Fruit fly (Drosophila melanogaster): ENCODE data around the gene CG32201.

CG32201 gene

DNA sequence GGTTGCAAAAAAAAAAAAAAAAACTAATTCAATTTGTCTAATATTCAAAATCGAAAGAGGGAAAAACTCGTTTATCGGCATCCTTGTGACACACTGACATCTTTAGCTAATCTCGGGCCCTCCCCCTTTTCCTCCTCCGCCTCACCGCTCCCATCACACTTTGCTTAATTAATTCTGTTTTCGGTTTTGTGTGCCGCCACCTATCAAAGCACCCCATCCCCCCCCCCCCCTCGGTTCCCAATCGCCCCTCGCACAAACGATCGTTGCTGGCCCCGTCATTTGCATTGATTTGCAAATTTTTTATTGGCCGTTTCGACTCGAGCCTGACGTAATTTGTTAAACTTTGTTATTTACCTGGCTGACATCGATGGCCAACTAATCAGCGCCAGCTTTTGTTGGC, 19.0 kb downstream of the CG32201 start (continued):
- TF ChIP-seq ATbp (GFP tag; optimal IDR thresholded peaks at IDR 0.05) (no peak), CG3995 (GFP tag; optimal IDR thresholded peaks at IDR 0.05) (no peak), Eip74EF (GFP tag; optimal IDR thresholded peaks at IDR 0.05) (no peak), ttk (GFP tag; IDR thresholded peaks at IDR 0.05) (no peak), CG16815 (GFP tag; optimal IDR thresholded peaks at IDR 0.05) (no peak), amos (GFP tag; IDR thresholded peaks at IDR 0.05; ENCODE audit: partially characterized antibody) (no peak), Side (GFP tag; optimal IDR thresholded peaks at IDR 0.05) (no peak), abd-A (tag; optimal IDR thresholded peaks at IDR 0.05) (peak; percentile 9), CG9437 (GFP tag; optimal IDR thresholded peaks at IDR 0.05) (no peak), chinmo (GFP tag; IDR thresholded peaks at IDR 0.05; ENCODE audit: partially characterized antibody) (peak; percentile 66; the same call in 1 of the 4 replicates), CG8089 (GFP tag; optimal IDR thresholded peaks at IDR 0.05) (no peak), mirr (GFP tag; optimal IDR thresholded peaks at IDR 0.05) (no peak), tin (GFP tag; optimal IDR thresholded peaks at IDR 0.05) (no peak), CG30431 (GFP tag; optimal IDR thresholded peaks at IDR 0.05) (no peak), CHES-1-like (GFP tag; optimal IDR thresholded peaks at IDR 0.05) (no peak), CG32532 (GFP tag; IDR thresholded peaks at IDR 0.05) (no peak)

DNA sequence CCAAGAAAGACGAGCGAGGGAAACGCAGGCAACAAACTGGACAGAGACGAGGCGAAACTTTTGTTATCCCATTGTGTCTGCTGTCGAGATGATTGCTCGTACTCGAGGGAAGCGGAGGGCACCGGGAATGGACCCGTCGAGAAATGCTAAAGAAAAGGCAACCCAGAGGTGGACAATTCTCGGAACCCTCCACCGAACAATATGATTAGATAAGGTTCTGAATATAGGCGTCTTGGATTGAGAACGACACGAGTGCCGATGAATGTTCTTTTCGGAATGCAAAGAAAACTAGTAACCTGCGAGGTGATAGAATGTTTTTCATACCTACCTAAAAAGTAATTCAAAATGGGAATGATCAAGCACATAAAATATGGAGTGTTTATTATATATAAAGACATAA, 20.5 kb downstream of the CG32201 start:
- TF ChIP-seq CrebB (tag; optimal IDR thresholded peaks at IDR 0.05) = no peak
- TF ChIP-seq Dip2 (GFP tag; IDR thresholded peaks at IDR 0.05) = no peak
- TF ChIP-seq gcm (GFP tag; optimal IDR thresholded peaks at IDR 0.05) = no peak
- TF ChIP-seq CG5953 (GFP tag; IDR thresholded peaks at IDR 0.05) = no peak
- TF ChIP-seq CG2199 (GFP tag; IDR thresholded peaks at IDR 0.05) = peak; percentile 86
- no peak for TF ChIP-seq CG12071 (GFP tag; optimal IDR thresholded peaks at IDR 0.05)
- TF ChIP-seq E2f2 (GFP tag; IDR thresholded peaks at IDR 0.05) = no peak
- TF ChIP-seq tio (GFP tag; optimal IDR thresholded peaks at IDR 0.05) = no peak
- peak; percentile 0 for TF ChIP-seq zen (tag; optimal IDR thresholded peaks at IDR 0.05)
- TF ChIP-seq chm (GFP tag; IDR thresholded peaks at IDR 0.05) = no peak
- TF ChIP-seq crol (GFP tag; IDR thresholded peaks at IDR 0.05) = peak; percentile 59; the same call in 1 of the 2 replicates
- TF ChIP-seq Xbp1 (GFP tag; optimal IDR thresholded peaks at IDR 0.05) = no peak
- no peak for TF ChIP-seq gsb (GFP tag; IDR thresholded peaks at IDR 0.05)
- TF ChIP-seq gsb-n (tag; optimal IDR thresholded peaks at IDR 0.05) = peak; percentile 28
- TF ChIP-seq trem (tag; optimal IDR thresholded peaks at IDR 0.05) = no peak
- TF ChIP-seq aop (GFP tag; IDR thresholded peaks at IDR 0.05) = no peak
- no peak for TF ChIP-seq Rx (GFP tag; IDR thresholded peaks at IDR 0.05)
- TF ChIP-seq CG13894 (tag; optimal IDR thresholded peaks at IDR 0.05) = peak; percentile 55
- TF ChIP-seq CG18599 (GFP tag; optimal IDR thresholded peaks at IDR 0.05) = peak; percentile 13
- no peak for TF ChIP-seq Sin3A (optimal IDR thresholded peaks at IDR 0.05)
- TF ChIP-seq CG8924 (tag; optimal IDR thresholded peaks at IDR 0.05) = no peak
- no peak for TF ChIP-seq cg (GFP tag; optimal IDR thresholded peaks at IDR 0.05)
- TF ChIP-seq CG1792 (GFP tag; optimal IDR thresholded peaks at IDR 0.05) = no peak
- peak in 1 of 3 experiments; percentile 97 for TF ChIP-seq Stat92E (GFP tag; optimal IDR thresholded peaks at IDR 0.05)
- no peak for TF ChIP-seq CG7963 (GFP tag; IDR thresholded peaks at IDR 0.05; ENCODE audit: partially characterized antibody)
- no peak for TF ChIP-seq tup (GFP tag; optimal IDR thresholded peaks at IDR 0.05)
- TF ChIP-seq tll (GFP tag; optimal IDR thresholded peaks at IDR 0.05) = no peak
- TF ChIP-seq CG8290 (GFP tag; optimal IDR thresholded peaks at IDR 0.05) = peak; percentile 28
- no peak for TF ChIP-seq CG8290 (tag; optimal IDR thresholded peaks at IDR 0.05)
- no peak for TF ChIP-seq CG15601 (tag; optimal IDR thresholded peaks at IDR 0.05)
- TF ChIP-seq CG14710 (tag; optimal IDR thresholded peaks at IDR 0.05) = no peak
- no peak for TF ChIP-seq CG17186 (GFP tag; optimal IDR thresholded peaks at IDR 0.05)
